Worm (Caenorhabditis elegans) whole organism, L1 larva: Measurements from ENCODE around the gene srd-49.
A peak's percentile ranks its signal among the peaks of the same experiment; 100 is the strongest.

ENCODE experiments used
- C16A3.4 ChIP-seq: fragments of 150-350 bp; optimal IDR thresholded peaks from 2 replicates; lab custom pipeline; 2014; ENCODE audit warnings: missing biosample characterization, missing genetic modification characterization
- C34B4.2 ChIP-seq: sonication (generic microtip); optimal IDR thresholded peaks from 2 replicates; lab custom pipeline; 2017; ENCODE audit warnings: mild to moderate bottlenecking, missing genetic modification characterization, missing compliant biosample characterization
- F16B12.6 ChIP-seq: fragments of 150-350 bp; optimal IDR thresholded peaks from 2 replicates; lab custom pipeline; 2014; ENCODE audit warnings: missing biosample characterization, missing genetic modification characterization
- aly-2 ChIP-seq: fragments of 150-350 bp; optimal IDR thresholded peaks from 2 replicates; lab custom pipeline; 2014; ENCODE audit warnings: missing biosample characterization, missing genetic modification characterization
- blmp-1 ChIP-seq: fragments of 150-350 bp; optimal IDR thresholded peaks from 2 replicates; lab custom pipeline; 2014; ENCODE audit warnings: missing biosample characterization, missing genetic modification characterization
- ceh-63 ChIP-seq: fragments of 200-800 bp; sonication (Bioruptor generic); optimal IDR thresholded peaks from 2 replicates; lab custom pipeline; 2018; ENCODE audit warnings: mild to moderate bottlenecking, missing genetic modification characterization, missing compliant biosample characterization
- ceh-82 ChIP-seq, 3 experiments: fragments of 150-350 bp in 1 of 3; sonication (generic microtip) in 2 of 3; optimal IDR thresholded peaks; 2 replicates each; lab custom pipeline; 2014 to 2017; ENCODE audit warnings: missing biosample characterization in 3 of 3, missing genetic modification characterization in 3 of 3
- ceh-88 ChIP-seq: fragments of 200-800 bp; sonication (Bioruptor generic); IDR thresholded peaks from 2 replicates; pipeline ENCODE4 v1.3.6; 2022; ENCODE audit warnings: missing genetic modification characterization, missing compliant biosample characterization
- dpl-1 ChIP-seq, 3 experiments: fragments of 150-350 bp in 2 of 3; sonication (generic microtip) in 1 of 3; optimal IDR thresholded peaks; 2 replicates each; lab custom pipeline; 2014 to 2017; ENCODE audit warnings: missing biosample characterization in 3 of 3, missing genetic modification characterization in 3 of 3, missing genetic modification reagents in 3 of 3
- dsc-1 ChIP-seq: sonication (generic microtip); optimal IDR thresholded peaks from 2 replicates; lab custom pipeline; 2016; ENCODE audit warnings: mild to moderate bottlenecking, missing genetic modification characterization, missing compliant biosample characterization
- efl-1 ChIP-seq, 4 experiments: fragments of 150-350 bp; optimal IDR thresholded peaks in 3 of 4; peaks in 1 of 4; 1 replicate in 1 of 4; 2 replicates in 3 of 4; lab custom pipeline; 2014; ENCODE audit warnings: missing biosample characterization in 2 of 4, missing genetic modification characterization in 2 of 4, missing genetic modification reagents in 2 of 4
- efl-3 ChIP-seq: fragments of 200-800 bp; sonication (Bioruptor generic); optimal IDR thresholded peaks from 2 replicates; lab custom pipeline; 2018; ENCODE audit warnings: mild to moderate bottlenecking, missing genetic modification characterization, missing compliant biosample characterization
- egl-27 ChIP-seq, 2 experiments: fragments of 150-350 bp in 1 of 2; sonication (generic microtip); optimal IDR thresholded peaks; 3 replicates each; lab custom pipeline; 2017 to 2018; ENCODE audit warnings: missing biosample characterization in 2 of 2, missing genetic modification characterization in 2 of 2, missing genetic modification reagents in 2 of 2
- elt-2 ChIP-seq: sonication (generic microtip); optimal IDR thresholded peaks from 2 replicates; lab custom pipeline; 2016; ENCODE audit warnings: missing genetic modification characterization, mild to moderate bottlenecking, inconsistent platforms, missing compliant biosample characterization, missing genetic modification reagents
- fkh-10 ChIP-seq: sonication (generic microtip); optimal IDR thresholded peaks from 2 replicates; lab custom pipeline; 2017; ENCODE audit warnings: missing biosample characterization, missing genetic modification reagents, missing genetic modification characterization
- fkh-4 ChIP-seq: sonication (generic microtip); optimal IDR thresholded peaks from 2 replicates; lab custom pipeline; 2016; ENCODE audit warnings: missing compliant biosample characterization, missing genetic modification characterization, borderline replicate concordance
- hpl-2 ChIP-seq: fragments of 150-350 bp; optimal IDR thresholded peaks from 2 replicates; lab custom pipeline; 2014; ENCODE audit warnings: missing biosample characterization, missing genetic modification reagents, missing genetic modification characterization
- jun-1 ChIP-seq: fragments of 150-350 bp; optimal IDR thresholded peaks from 2 replicates; lab custom pipeline; 2014; ENCODE audit warnings: missing biosample characterization, missing genetic modification reagents, missing genetic modification characterization
- lin-14 ChIP-seq: fragments of 200-800 bp; sonication (Bioruptor generic); optimal IDR thresholded peaks from 2 replicates; lab custom pipeline; 2018; ENCODE audit warnings: mild to moderate bottlenecking, missing genetic modification characterization, moderate library complexity, missing compliant biosample characterization
- lin-39 ChIP-seq: fragments of 150-350 bp; optimal IDR thresholded peaks from 2 replicates; lab custom pipeline; 2014; ENCODE audit warnings: missing biosample characterization, missing genetic modification reagents, missing genetic modification characterization
- lsy-2 ChIP-seq, 2 experiments: fragments of 150-350 bp; optimal IDR thresholded peaks; 2 replicates each; lab custom pipeline; 2014; ENCODE audit warnings: missing biosample characterization in 2 of 2, missing genetic modification characterization in 2 of 2
- mab-9 ChIP-seq: fragments of 200-800 bp; sonication (Bioruptor generic); IDR thresholded peaks from 2 replicates; pipeline ENCODE4 v1.3.6; 2022; ENCODE audit warnings: missing genetic modification reagents, missing genetic modification characterization, missing compliant biosample characterization
- mdl-1 ChIP-seq, 2 experiments: fragments of 150-350 bp; optimal IDR thresholded peaks; 2 replicates each; lab custom pipeline; 2014 to 2017; ENCODE audit warnings: missing biosample characterization in 2 of 2, missing genetic modification characterization in 2 of 2, inconsistent platforms in 1 of 2
- mef-2 ChIP-seq: fragments of 150-350 bp; optimal IDR thresholded peaks from 2 replicates; lab custom pipeline; 2014; ENCODE audit warnings: missing biosample characterization, missing genetic modification characterization
- mep-1 ChIP-seq: fragments of 150-350 bp; optimal IDR thresholded peaks from 2 replicates; lab custom pipeline; 2014; ENCODE audit warnings: missing biosample characterization, missing genetic modification characterization
- nhr-20 ChIP-seq: sonication (generic microtip); optimal IDR thresholded peaks from 2 replicates; lab custom pipeline; 2016; ENCODE audit warnings: mild to moderate bottlenecking, missing genetic modification characterization, missing compliant biosample characterization
- nhr-71 ChIP-seq: sonication (generic microtip); optimal IDR thresholded peaks from 2 replicates; lab custom pipeline; 2016; ENCODE audit warnings: mild to moderate bottlenecking, missing genetic modification characterization, moderate library complexity, missing compliant biosample characterization
- nhr-85 ChIP-seq: sonication (generic microtip); peaks from one replicate; lab custom pipeline; 2016; ENCODE audit warnings: missing genetic modification characterization, inconsistent platforms, missing compliant biosample characterization
- pag-3 ChIP-seq: sonication (generic microtip); optimal IDR thresholded peaks from 2 replicates; lab custom pipeline; 2017; ENCODE audit warnings: missing genetic modification characterization, mild to moderate bottlenecking, missing compliant biosample characterization, antibody characterized with exemption, borderline replicate concordance; ENCODE audit not compliant: insufficient read depth
- pqm-1 ChIP-seq: sonication (generic microtip); optimal IDR thresholded peaks from 3 replicates; lab custom pipeline; 2017; ENCODE audit warnings: missing biosample characterization, missing genetic modification characterization
- skn-1 ChIP-seq: fragments of 150-350 bp; optimal IDR thresholded peaks from 2 replicates; lab custom pipeline; 2014; ENCODE audit warnings: missing biosample characterization, missing genetic modification characterization
- snu-23 ChIP-seq: sonication (generic microtip); optimal IDR thresholded peaks from 2 replicates; lab custom pipeline; 2016; ENCODE audit warnings: missing genetic modification characterization, missing compliant biosample characterization
- sox-4 ChIP-seq: sonication (generic microtip); optimal IDR thresholded peaks from 2 replicates; lab custom pipeline; 2016; ENCODE audit warnings: missing genetic modification characterization, missing compliant biosample characterization
- sptf-1 ChIP-seq: fragments of 150-350 bp; optimal IDR thresholded peaks from 2 replicates; lab custom pipeline; 2014; ENCODE audit warnings: missing biosample characterization, missing genetic modification characterization
- sup-37 ChIP-seq: fragments of 200-800 bp; sonication (Bioruptor generic); optimal IDR thresholded peaks from 2 replicates; lab custom pipeline; 2018; ENCODE audit warnings: mild to moderate bottlenecking, missing genetic modification characterization, missing compliant biosample characterization
- tbx-2 ChIP-seq: sonication (generic microtip); optimal IDR thresholded peaks from 2 replicates; lab custom pipeline; 2016; ENCODE audit warnings: missing genetic modification characterization, missing compliant biosample characterization
- tlp-1 ChIP-seq: fragments of 150-350 bp; optimal IDR thresholded peaks from 2 replicates; lab custom pipeline; 2014; ENCODE audit warnings: missing biosample characterization, missing genetic modification characterization
- unc-130 ChIP-seq: fragments of 150-350 bp; optimal IDR thresholded peaks from 2 replicates; lab custom pipeline; 2017; ENCODE audit warnings: missing biosample characterization, missing genetic modification characterization, inconsistent platforms
- unc-30 ChIP-seq: sonication (generic microtip); optimal IDR thresholded peaks from 2 replicates; lab custom pipeline; 2017; ENCODE audit warnings: missing biosample characterization, missing genetic modification characterization
- unc-98 ChIP-seq: fragments of 200-800 bp; sonication (Bioruptor generic); IDR thresholded peaks from 2 replicates; pipeline ENCODE4 v1.3.6; 2022; ENCODE audit warnings: missing genetic modification characterization, missing compliant biosample characterization
- xbp-1 ChIP-seq: sonication (generic microtip); optimal IDR thresholded peaks from 2 replicates; lab custom pipeline; 2016; ENCODE audit warnings: missing genetic modification characterization, missing compliant biosample characterization
- zag-1 ChIP-seq: fragments of 150-350 bp; optimal IDR thresholded peaks from 2 replicates; lab custom pipeline; 2014; ENCODE audit warnings: missing biosample characterization, missing genetic modification characterization
- zip-4 ChIP-seq: fragments of 200-800 bp; sonication (Bioruptor generic); optimal IDR thresholded peaks from 2 replicates; lab custom pipeline; 2018; ENCODE audit warnings: mild to moderate bottlenecking, missing genetic modification characterization, moderate library complexity, missing compliant biosample characterization
- ztf-11 ChIP-seq, 2 experiments: sonication (generic microtip); optimal IDR thresholded peaks; 2 replicates each; lab custom pipeline; 2016 to 2017; ENCODE audit warnings: missing genetic modification characterization in 2 of 2, missing biosample characterization in 1 of 2, missing compliant biosample characterization in 1 of 2

srd-49 gene

ce11 chrV:10051855-10052254 lies 42.6 kb upstream of the srd-49 start, which contains the start of gene str-118:
Gene str-118 (plus strand): TSS chrV:10052155.
- no peak for TF ChIP-seq unc-30 (tag; lab: Kevin White, UChicago)
- no peak for TF ChIP-seq C16A3.4 (tag; lab: Kevin White, UChicago)
- TF ChIP-seq blmp-1 = no peak
- TF ChIP-seq pqm-1 (tag; lab: Kevin White, UChicago) = no peak
- TF ChIP-seq aly-2 (tag; lab: Kevin White, UChicago) = no peak
- TF ChIP-seq sox-4 (tag; lab: Kevin White, UChicago) = no peak
- no peak for TF ChIP-seq nhr-85 (tag; lab: Kevin White, UChicago)
- TF ChIP-seq fkh-4 (tag; lab: Kevin White, UChicago) = no peak
- no peak for TF ChIP-seq ztf-11 (tag; optimal IDR thresholded peaks at IDR 0.05; lab: Kevin White, UChicago)
- TF ChIP-seq lin-39 (tag; lab: Kevin White, UChicago) = no peak
- no peak for TF ChIP-seq nhr-20 (tag; lab: Kevin White, UChicago)
- no peak for TF ChIP-seq tbx-2 (tag; lab: Kevin White, UChicago)
- no peak for TF ChIP-seq zag-1 (tag; lab: Kevin White, UChicago)
- no peak for TF ChIP-seq ceh-82 (tag; optimal IDR thresholded peaks at IDR 0.05; lab: Kevin White, UChicago)
- TF ChIP-seq dsc-1 (tag; lab: Kevin White, UChicago) = no peak
- no peak for TF ChIP-seq unc-130 (tag; lab: Kevin White, UChicago)

DNA sequence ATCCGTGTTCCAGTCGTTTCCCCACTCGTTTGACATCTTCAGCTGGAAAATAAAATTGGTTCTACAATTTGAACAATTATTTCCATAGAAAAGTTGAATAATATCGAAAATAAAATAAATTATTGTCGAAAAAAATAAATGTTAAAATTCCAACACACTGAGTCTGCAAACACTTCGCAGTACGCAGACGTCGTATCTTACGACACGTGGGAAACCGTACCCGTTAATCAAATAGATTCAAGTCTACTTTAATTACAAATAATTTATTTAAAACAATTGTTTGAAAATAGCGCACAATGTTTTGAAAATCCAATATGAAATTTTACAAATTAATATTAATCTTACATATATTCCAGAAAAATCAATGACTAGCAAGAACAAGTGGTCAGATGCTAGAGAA lies 39.6 kb upstream of the srd-49 start, which contains the start of gene yif-1:
yif-1 (minus strand) TSS at position 42 of the 400 bp plus-strand sequence.
- no peak for TF ChIP-seq sup-37 (GFP tag; lab: Kevin White, UChicago)
- TF ChIP-seq hpl-2 (GFP tag; lab: Kevin White, UChicago) = no peak
- no peak for TF ChIP-seq sptf-1
- no peak for TF ChIP-seq fkh-10 (GFP tag; lab: Kevin White, UChicago)
- no peak for TF ChIP-seq pag-3
- TF ChIP-seq mab-9 (GFP tag; lab: Robert Waterston, UW) = no peak
- TF ChIP-seq mep-1 (tag; lab: Kevin White, UChicago) = peak; percentile 58
- no peak for TF ChIP-seq egl-27 (tag; optimal IDR thresholded peaks at IDR 0.05; lab: Kevin White, UChicago)
- TF ChIP-seq jun-1 = no peak
- TF ChIP-seq F16B12.6 (tag; lab: Kevin White, UChicago) = peak; percentile 82
- TF ChIP-seq lin-39 (tag; lab: Kevin White, UChicago) = no peak
- peak; percentile 24 for TF ChIP-seq snu-23 (GFP tag; lab: Kevin White, UChicago)
- no peak for TF ChIP-seq tlp-1
- TF ChIP-seq nhr-20 (tag; lab: Kevin White, UChicago) = peak; percentile 15
- TF ChIP-seq dpl-1 (GFP tag; optimal IDR thresholded peaks at IDR 0.05; lab: Kevin White, UChicago) = peak in 2 of 3 experiments; percentile 30 to 54
- no peak for TF ChIP-seq mef-2 (tag; lab: Kevin White, UChicago)
- peak; percentile 19 for TF ChIP-seq blmp-1
- TF ChIP-seq xbp-1 = no peak
- no peak for TF ChIP-seq efl-3 (GFP tag; lab: Kevin White, UChicago)
- TF ChIP-seq skn-1 (tag; lab: Kevin White, UChicago) = peak; percentile 11
- TF ChIP-seq lin-14 = peak; percentile 15
- no peak for TF ChIP-seq zag-1 (tag; lab: Kevin White, UChicago)
- TF ChIP-seq lsy-2 (tag; optimal IDR thresholded peaks at IDR 0.05; lab: Kevin White, UChicago) = peak; percentile 58 to 93
- TF ChIP-seq sox-4 (tag; lab: Kevin White, UChicago) = no peak
- TF ChIP-seq mdl-1 (tag; optimal IDR thresholded peaks at IDR 0.05; lab: Kevin White, UChicago) = no peak
- no peak for TF ChIP-seq C34B4.2 (tag; lab: Kevin White, UChicago)
- TF ChIP-seq unc-98 (GFP tag; lab: Robert Waterston, UW) = no peak
- no peak for TF ChIP-seq zip-4
- no peak for TF ChIP-seq pqm-1 (tag; lab: Kevin White, UChicago)
- TF ChIP-seq ceh-63 (GFP tag; lab: Kevin White, UChicago) = no peak
- no peak for TF ChIP-seq elt-2 (tag; lab: Kevin White, UChicago)
- TF ChIP-seq efl-1 (optimal IDR thresholded peaks at IDR 0.05; lab: Kevin White, UChicago) = peak; percentile 23 to 34
- peak; percentile 31 to 90 for TF ChIP-seq efl-1 (GFP tag; optimal IDR thresholded peaks at IDR 0.05 in 1 of 2; lab: Kevin White, UChicago)
- no peak for TF ChIP-seq ceh-88 (GFP tag; lab: Robert Waterston, UW)
- TF ChIP-seq nhr-71 (tag; lab: Kevin White, UChicago) = peak; percentile 43
- TF ChIP-seq tbx-2 (tag; lab: Kevin White, UChicago) = no peak
